Worm (Caenorhabditis elegans) whole organism, L1 larva: ENCODE data around the gene F35E8.10.

Source experiments
- ama-1 ChIP-seq: fragments of 150-350 bp; optimal IDR thresholded peaks from 2 replicates; lab custom pipeline; 2014
- blmp-1 ChIP-seq: fragments of 150-350 bp; optimal IDR thresholded peaks from 2 replicates; lab custom pipeline; 2014; ENCODE audit warnings: missing biosample characterization, missing genetic modification characterization
- elt-2 ChIP-seq: sonication (generic microtip); optimal IDR thresholded peaks from 2 replicates; lab custom pipeline; 2016; ENCODE audit warnings: missing genetic modification characterization, mild to moderate bottlenecking, inconsistent platforms, missing compliant biosample characterization, missing genetic modification reagents
- fos-1 ChIP-seq: fragments of 150-350 bp; optimal IDR thresholded peaks from 2 replicates; lab custom pipeline; 2014; ENCODE audit warnings: missing biosample characterization, missing genetic modification characterization
- lin-13 ChIP-seq: fragments of 150-350 bp; optimal IDR thresholded peaks from 2 replicates; lab custom pipeline; 2014; ENCODE audit warnings: missing biosample characterization, missing genetic modification reagents, missing genetic modification characterization
- nhr-237 ChIP-seq: fragments of 150-350 bp; optimal IDR thresholded peaks from 2 replicates; lab custom pipeline; 2014; ENCODE audit warnings: missing biosample characterization, missing genetic modification characterization
- nhr-77 ChIP-seq: fragments of 150-350 bp; optimal IDR thresholded peaks from 2 replicates; lab custom pipeline; 2014; ENCODE audit warnings: missing biosample characterization, missing genetic modification characterization
- rnt-1 ChIP-seq: sonication (generic microtip); optimal IDR thresholded peaks from 2 replicates; lab custom pipeline; 2016; ENCODE audit warnings: mild to moderate bottlenecking, missing genetic modification characterization, moderate library complexity, missing compliant biosample characterization
- sup-37 ChIP-seq: fragments of 200-800 bp; sonication (Bioruptor generic); optimal IDR thresholded peaks from 2 replicates; lab custom pipeline; 2018; ENCODE audit warnings: mild to moderate bottlenecking, missing genetic modification characterization, missing compliant biosample characterization
- tbx-2 ChIP-seq: sonication (generic microtip); optimal IDR thresholded peaks from 2 replicates; lab custom pipeline; 2016; ENCODE audit warnings: missing genetic modification characterization, missing compliant biosample characterization
- unc-130 ChIP-seq: fragments of 150-350 bp; optimal IDR thresholded peaks from 2 replicates; lab custom pipeline; 2017; ENCODE audit warnings: missing biosample characterization, missing genetic modification characterization, inconsistent platforms

DNA sequence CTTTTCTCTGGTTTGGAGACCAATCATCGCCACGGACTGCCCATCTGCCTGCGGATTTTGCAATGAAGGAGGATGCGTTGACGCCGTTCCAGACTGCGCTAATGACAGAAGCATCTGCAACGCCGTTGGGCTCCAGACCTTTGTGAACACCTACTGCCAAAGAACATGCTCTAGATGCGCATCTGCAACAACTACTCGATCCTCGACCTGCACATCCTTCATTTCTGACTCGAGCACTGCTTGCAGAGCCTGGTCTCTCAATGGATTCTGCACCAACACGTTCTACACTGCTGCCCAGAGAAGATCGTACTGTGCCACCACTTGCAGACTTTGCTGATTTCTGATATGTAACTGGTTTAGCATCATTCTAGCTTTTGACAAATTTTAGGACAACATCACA, 19.6 kb downstream of the F35E8.10 start:
- no peak for TF ChIP-seq fos-1 (tag; lab: Kevin White, UChicago)
- TF ChIP-seq sup-37 (GFP tag; lab: Kevin White, UChicago), result no peak
- no peak for TF ChIP-seq elt-2
- no peak for TF ChIP-seq ama-1 (lab: Kevin White, UChicago)
- no peak for TF ChIP-seq unc-130
- TF ChIP-seq lin-13 (GFP tag; lab: Kevin White, UChicago), result no peak
- no peak for TF ChIP-seq nhr-237 (tag; lab: Kevin White, UChicago)
- TF ChIP-seq tbx-2 (tag; lab: Kevin White, UChicago), result no peak
- TF ChIP-seq nhr-77 (tag; lab: Kevin White, UChicago), result no peak
- no peak for TF ChIP-seq rnt-1 (tag; lab: Kevin White, UChicago)
- TF ChIP-seq blmp-1 (tag; lab: Kevin White, UChicago), result no peak
